Worm (Caenorhabditis elegans) whole organism, L1 larva: ENCODE measurements around the gene C33F10.4.

Source experiments
- aly-2 ChIP-seq: fragments of 150-350 bp; optimal IDR thresholded peaks from 2 replicates; lab custom pipeline; 2014; ENCODE audit warnings: missing biosample characterization, missing genetic modification characterization
- fos-1 ChIP-seq: fragments of 150-350 bp; optimal IDR thresholded peaks from 2 replicates; lab custom pipeline; 2014; ENCODE audit warnings: missing biosample characterization, missing genetic modification characterization
- hlh-4 ChIP-seq: sonication (generic microtip); optimal IDR thresholded peaks from 2 replicates; lab custom pipeline; 2016; ENCODE audit warnings: mild to moderate bottlenecking, missing genetic modification characterization, missing compliant biosample characterization
- jun-1 ChIP-seq: fragments of 150-350 bp; optimal IDR thresholded peaks from 2 replicates; lab custom pipeline; 2014; ENCODE audit warnings: missing biosample characterization, missing genetic modification reagents, missing genetic modification characterization
- lin-13 ChIP-seq: fragments of 150-350 bp; optimal IDR thresholded peaks from 2 replicates; lab custom pipeline; 2014; ENCODE audit warnings: missing biosample characterization, missing genetic modification reagents, missing genetic modification characterization
- lin-35 ChIP-seq, 2 experiments: fragments of 150-350 bp; optimal IDR thresholded peaks; 2 replicates each; lab custom pipeline; 2014; ENCODE audit warnings: missing biosample characterization in 2 of 2, missing genetic modification characterization in 2 of 2, missing genetic modification reagents in 2 of 2
- lin-39 ChIP-seq: fragments of 150-350 bp; optimal IDR thresholded peaks from 2 replicates; lab custom pipeline; 2014; ENCODE audit warnings: missing biosample characterization, missing genetic modification reagents, missing genetic modification characterization
- lir-3 ChIP-seq: sonication (generic microtip); optimal IDR thresholded peaks from 2 replicates; lab custom pipeline; 2016; ENCODE audit warnings: mild to moderate bottlenecking, missing genetic modification characterization, moderate library complexity, missing compliant biosample characterization; ENCODE audit not compliant: poor library complexity
- nhr-11 ChIP-seq: fragments of 150-350 bp; optimal IDR thresholded peaks from 2 replicates; lab custom pipeline; 2014; ENCODE audit warnings: missing biosample characterization, missing genetic modification characterization
- nhr-12 ChIP-seq: sonication (generic microtip); optimal IDR thresholded peaks from 2 replicates; lab custom pipeline; 2017; ENCODE audit warnings: missing biosample characterization, missing genetic modification characterization
- nhr-237 ChIP-seq: fragments of 150-350 bp; optimal IDR thresholded peaks from 2 replicates; lab custom pipeline; 2014; ENCODE audit warnings: missing biosample characterization, missing genetic modification characterization
- nhr-28 ChIP-seq: fragments of 150-350 bp; optimal IDR thresholded peaks from 2 replicates; lab custom pipeline; 2014; ENCODE audit warnings: missing biosample characterization, missing genetic modification characterization
- sox-4 ChIP-seq: sonication (generic microtip); optimal IDR thresholded peaks from 2 replicates; lab custom pipeline; 2016; ENCODE audit warnings: missing genetic modification characterization, missing compliant biosample characterization
- tbx-2 ChIP-seq: sonication (generic microtip); optimal IDR thresholded peaks from 2 replicates; lab custom pipeline; 2016; ENCODE audit warnings: missing genetic modification characterization, missing compliant biosample characterization

DNA sequence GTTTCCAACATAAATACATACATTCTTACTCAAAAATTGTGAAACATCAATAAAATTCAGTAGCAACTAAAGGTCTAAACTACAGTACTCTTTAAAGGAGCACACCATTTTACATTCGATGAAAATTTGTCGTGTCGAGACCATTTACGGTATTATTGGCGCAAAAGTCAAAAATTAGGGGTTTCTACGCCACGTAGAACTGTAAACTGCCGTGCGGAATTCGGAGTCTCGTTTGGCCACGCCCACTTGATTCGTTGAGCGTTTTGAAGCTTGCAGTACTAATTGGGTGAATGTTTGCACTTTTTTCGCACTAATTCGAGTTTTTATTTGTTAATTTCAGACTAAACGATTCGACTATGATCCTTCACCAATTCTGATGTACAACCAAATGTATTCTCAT is 4.9 kb upstream of the C33F10.4 start:
- TF ChIP-seq lin-39 (no peak), nhr-237 (tag; lab: Kevin White, UChicago) (no peak), tbx-2 (tag; lab: Kevin White, UChicago) (no peak), fos-1 (no peak), nhr-11 (tag; lab: Kevin White, UChicago) (no peak), lir-3 (tag; lab: Kevin White, UChicago) (no peak), nhr-12 (tag; lab: Kevin White, UChicago) (no peak), aly-2 (tag; lab: Kevin White, UChicago) (no peak), jun-1 (tag; lab: Kevin White, UChicago) (no peak), hlh-4 (tag; lab: Kevin White, UChicago) (no peak), sox-4 (no peak), nhr-28 (tag; lab: Kevin White, UChicago) (no peak), lin-35 (GFP tag; optimal IDR thresholded peaks at IDR 0.05; lab: Kevin White, UChicago) (no peak), lin-13 (GFP tag; lab: Kevin White, UChicago) (no peak)
